Fruit fly (Drosophila melanogaster) whole organism, pupa: ENCODE measurements around the gene fws.

Source experiments
- CG10348 ChIP-seq: fragments of 200-800 bp; sonication (Bioruptor generic); IDR thresholded peaks from 2 replicates; pipeline ENCODE4 v1.3.6; 2022; ENCODE audit warnings: missing biosample characterization, missing genetic modification characterization
- CG12605 ChIP-seq: fragments of 200-800 bp; sonication (Bioruptor generic); IDR thresholded peaks from 2 replicates; pipeline ENCODE4 v1.3.6; 2022; ENCODE audit warnings: missing biosample characterization, missing genetic modification characterization
- CG13204 ChIP-seq: fragments of 200-800 bp; sonication (Bioruptor generic); optimal IDR thresholded peaks from 2 replicates; lab custom pipeline; 2018; ENCODE audit warnings: missing biosample characterization, mild to moderate bottlenecking, missing genetic modification characterization, moderate library complexity
- CG14655 ChIP-seq: fragments of 200-800 bp; sonication (Bioruptor generic); optimal IDR thresholded peaks from 3 replicates; lab custom pipeline; 2017; ENCODE audit warnings: mild to moderate bottlenecking, missing biosample characterization, missing genetic modification reagents, missing genetic modification characterization
- CG15710 ChIP-seq: fragments of 200-800 bp; sonication (Bioruptor generic); optimal IDR thresholded peaks from 2 replicates; lab custom pipeline; 2018; ENCODE audit warnings: missing biosample characterization, mild to moderate bottlenecking, missing genetic modification characterization, moderate library complexity
- CG17806 ChIP-seq: fragments of 200-800 bp; sonication (Bioruptor generic); optimal IDR thresholded peaks from 2 replicates; lab custom pipeline; 2018; ENCODE audit warnings: missing biosample characterization, mild to moderate bottlenecking, missing genetic modification characterization, moderate library complexity
- CG32121 ChIP-seq: fragments of 200-800 bp; sonication (Bioruptor generic); IDR thresholded peaks from 2 replicates; pipeline ENCODE4 v1.3.6; 2022; ENCODE audit warnings: missing biosample characterization, missing genetic modification characterization
- CG34367 ChIP-seq: fragments of 200-800 bp; sonication (Bioruptor generic); optimal IDR thresholded peaks from 2 replicates; lab custom pipeline; 2018; ENCODE audit warnings: missing biosample characterization, mild to moderate bottlenecking, missing genetic modification characterization
- CG4496 ChIP-seq: fragments of 200-800 bp; sonication (Bioruptor generic); IDR thresholded peaks from 3 replicates; pipeline ENCODE4 v1.3.6; 2022; ENCODE audit warnings: missing biosample characterization, missing genetic modification characterization
- CG8159 ChIP-seq: fragments of 200-800 bp; sonication (Bioruptor generic); optimal IDR thresholded peaks from 3 replicates; lab custom pipeline; 2018; ENCODE audit warnings: missing biosample characterization, mild to moderate bottlenecking, missing genetic modification characterization, moderate library complexity
- CG8301 ChIP-seq: fragments of 200-800 bp; sonication (Bioruptor generic); optimal IDR thresholded peaks from 2 replicates; lab custom pipeline; 2018; ENCODE audit warnings: missing biosample characterization, mild to moderate bottlenecking, missing genetic modification characterization
- CG9948 ChIP-seq: fragments of 200-800 bp; sonication (Bioruptor generic); optimal IDR thresholded peaks from 2 replicates; lab custom pipeline; 2018; ENCODE audit warnings: missing biosample characterization, mild to moderate bottlenecking, missing genetic modification characterization, moderate library complexity
- D1 ChIP-seq: fragments of 200-800 bp; sonication (Bioruptor generic); optimal IDR thresholded peaks from 2 replicates; lab custom pipeline; 2018; ENCODE audit warnings: missing biosample characterization, mild to moderate bottlenecking, missing genetic modification characterization, moderate library complexity
- EcR ChIP-seq: fragments of 200-800 bp; sonication (Bioruptor generic); optimal IDR thresholded peaks from 3 replicates; lab custom pipeline; 2019; ENCODE audit warnings: missing biosample characterization, missing genetic modification characterization, mild to moderate bottlenecking, moderate library complexity, missing genetic modification reagents
- Ets98B ChIP-seq: fragments of 200-800 bp; sonication (Bioruptor generic); IDR thresholded peaks from 2 replicates; pipeline ENCODE4 v1.3.6; 2022; ENCODE audit warnings: missing biosample characterization, missing genetic modification characterization
- Pif1A ChIP-seq: fragments of 200-800 bp; sonication (Bioruptor generic); optimal IDR thresholded peaks from 3 replicates; lab custom pipeline; 2016; ENCODE audit warnings: missing biosample characterization, missing genetic modification characterization
- Pif1B ChIP-seq: fragments of 200-800 bp; sonication (Bioruptor generic); optimal IDR thresholded peaks from 3 replicates; lab custom pipeline; 2016; ENCODE audit warnings: missing biosample characterization, missing genetic modification characterization
- Snoo ChIP-seq: fragments of 200-800 bp; sonication (Bioruptor generic); optimal IDR thresholded peaks from 3 replicates; lab custom pipeline; 2017; ENCODE audit warnings: missing biosample characterization, mild to moderate bottlenecking, missing genetic modification characterization, inconsistent platforms
- fd96Ca ChIP-seq: fragments of 200-800 bp; sonication (Bioruptor generic); IDR thresholded peaks from 3 replicates; pipeline ENCODE4 v1.3.6; 2022; ENCODE audit warnings: missing biosample characterization, missing genetic modification characterization
- gl ChIP-seq: fragments of 200-800 bp; sonication (Bioruptor generic); optimal IDR thresholded peaks from 2 replicates; lab custom pipeline; 2018; ENCODE audit warnings: missing biosample characterization, mild to moderate bottlenecking, missing genetic modification characterization
- rn ChIP-seq: fragments of 200-800 bp; sonication (Bioruptor generic); IDR thresholded peaks from 2 replicates; pipeline ENCODE4 v1.3.6; 2022; ENCODE audit warnings: missing biosample characterization, missing genetic modification characterization

fws gene

DNA sequence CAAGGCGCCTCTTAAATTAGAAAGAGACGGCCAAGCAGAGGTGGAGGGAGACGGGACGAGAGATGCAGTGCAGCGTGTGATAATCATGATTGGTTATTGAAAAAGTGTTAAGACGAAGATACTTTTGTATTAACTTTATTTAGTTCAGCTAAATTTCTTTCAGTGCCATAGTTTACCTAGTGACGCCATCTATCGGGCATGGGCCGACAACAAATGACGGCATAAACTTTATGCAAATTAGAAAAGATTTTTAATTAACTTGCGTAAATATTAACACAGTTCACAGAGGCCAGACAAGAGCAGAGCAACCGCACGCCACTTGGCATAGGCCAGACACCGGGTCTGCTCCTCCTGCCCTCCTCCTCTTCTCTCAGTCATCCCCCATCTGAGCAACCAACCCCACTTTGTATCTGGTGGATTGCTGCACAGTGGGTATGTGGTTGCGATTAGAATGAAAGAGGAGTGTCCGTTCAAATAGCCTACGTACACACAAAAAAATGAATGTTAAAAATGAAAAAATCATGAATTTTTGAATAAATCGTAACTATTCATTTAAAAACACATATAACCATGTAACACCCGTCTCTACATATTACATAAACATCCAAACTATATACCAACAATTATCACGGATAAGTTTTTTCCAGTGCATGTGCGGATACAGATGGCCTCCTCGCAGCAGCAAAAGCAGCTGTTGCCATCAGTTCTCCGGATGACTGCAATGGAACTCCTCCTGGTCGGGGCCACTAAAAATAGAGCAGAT, 14.7 kb downstream of the fws start:
- TF ChIP-seq Snoo (tag; lab: Kevin White, UChicago), result peak; percentile 26
- peak; percentile 82 for TF ChIP-seq CG8159 (tag; lab: Kevin White, UChicago)
- TF ChIP-seq CG14655 (GFP tag; lab: Kevin White, UChicago), result peak; percentile 87
- peak; percentile 87 for TF ChIP-seq CG4496 (GFP tag; lab: Robert Waterston, UW)
- TF ChIP-seq fd96Ca (GFP tag; lab: Robert Waterston, UW), result peak; percentile 70; the same call in 2 of the 3 replicates
- peak; percentile 79; the same call in 1 of the 2 replicates for TF ChIP-seq CG12605 (GFP tag; lab: Robert Waterston, UW)
- TF ChIP-seq CG32121 (GFP tag; lab: Robert Waterston, UW), result peak; percentile 80
- peak; percentile 81 for TF ChIP-seq Pif1A (GFP tag; lab: Kevin White, UChicago)
- TF ChIP-seq Ets98B, result peak; percentile 86; the same call in 1 of the 2 replicates
- peak; percentile 61 for TF ChIP-seq gl (tag; lab: Kevin White, UChicago)
- TF ChIP-seq CG15710 (tag; lab: Kevin White, UChicago), result peak; percentile 77
- peak; percentile 83 for TF ChIP-seq CG9948
- no peak for TF ChIP-seq EcR (GFP tag; lab: Kevin White, UChicago)
- TF ChIP-seq Pif1B (GFP tag; lab: Kevin White, UChicago), result peak; percentile 65
- peak; percentile 82 for TF ChIP-seq CG34367 (tag; lab: Kevin White, UChicago)
- peak; percentile 88 for TF ChIP-seq CG8301 (tag; lab: Kevin White, UChicago)
- TF ChIP-seq CG10348 (GFP tag; lab: Robert Waterston, UW), result peak; percentile 48; the same call in 1 of the 2 replicates
- peak; percentile 53 for TF ChIP-seq D1
- TF ChIP-seq rn, result peak; percentile 40; the same call in 1 of the 2 replicates
- no peak for TF ChIP-seq CG13204
- peak; percentile 81 for TF ChIP-seq CG17806 (tag; lab: Kevin White, UChicago)

DNA sequence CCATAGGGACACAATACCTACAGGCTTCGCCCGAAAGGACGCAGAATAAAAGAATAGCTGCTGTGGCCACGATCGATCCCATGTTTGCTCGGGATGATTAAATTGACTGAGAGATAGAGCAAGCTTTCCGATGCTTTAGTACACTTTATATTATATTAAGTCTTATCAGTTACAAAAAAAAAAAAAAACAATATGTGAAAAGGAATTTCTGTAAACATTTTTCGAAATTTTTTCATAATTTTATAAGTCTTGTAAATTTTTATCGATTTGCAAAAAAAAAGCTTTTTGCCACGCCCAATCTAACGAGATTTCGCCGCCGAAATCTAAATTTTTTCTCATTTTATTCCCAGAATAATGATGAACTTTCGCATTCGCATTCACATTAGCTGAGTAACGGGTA, 22.9 kb downstream of the fws start, which contains the start of gene CG18563:
TSS of gene CG18563 (minus strand) at position 101 of the 400 bp plus-strand sequence.
- TF ChIP-seq CG4496 (GFP tag; lab: Robert Waterston, UW) (no peak), CG15710 (tag; lab: Kevin White, UChicago) (no peak), CG17806 (tag; lab: Kevin White, UChicago) (no peak), CG9948 (no peak), CG14655 (GFP tag; lab: Kevin White, UChicago) (no peak), rn (no peak), CG34367 (tag; lab: Kevin White, UChicago) (no peak), CG8159 (tag; lab: Kevin White, UChicago) (no peak), D1 (no peak), Pif1A (GFP tag; lab: Kevin White, UChicago) (no peak), Pif1B (GFP tag; lab: Kevin White, UChicago) (no peak), fd96Ca (GFP tag; lab: Robert Waterston, UW) (no peak), CG13204 (no peak), CG8301 (tag; lab: Kevin White, UChicago) (no peak), Snoo (tag; lab: Kevin White, UChicago) (no peak), CG12605 (GFP tag; lab: Robert Waterston, UW) (no peak), EcR (GFP tag; lab: Kevin White, UChicago) (no peak), Ets98B (no peak), gl (tag; lab: Kevin White, UChicago) (no peak)

DNA sequence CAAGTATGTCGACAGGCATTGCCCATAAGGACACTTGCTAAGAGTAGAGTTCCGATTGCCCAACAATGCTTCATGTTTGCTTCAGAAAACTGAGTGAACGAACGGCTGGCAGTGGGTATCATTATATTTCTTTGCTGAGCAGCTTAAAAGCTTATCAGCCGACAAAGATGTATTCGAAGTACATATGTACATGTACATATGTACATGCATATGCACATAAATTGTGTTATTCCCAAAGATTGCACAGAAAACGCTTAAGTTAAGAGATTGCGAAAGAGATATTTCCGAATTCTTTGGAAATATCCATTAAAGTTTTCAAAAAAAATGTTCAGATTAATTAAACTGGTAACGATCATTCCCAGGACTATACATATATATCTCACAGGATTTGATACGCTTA, 25.0 kb downstream of the fws start, which contains the start of gene SPH93:
TSS of gene SPH93 (minus strand) at position 101 of the 400 bp plus-strand sequence.
- no peak for TF ChIP-seq CG10348 (GFP tag; lab: Robert Waterston, UW)
- no peak for TF ChIP-seq CG13204
- TF ChIP-seq D1, result no peak
- no peak for TF ChIP-seq CG4496 (GFP tag; lab: Robert Waterston, UW)
- no peak for TF ChIP-seq CG8159 (tag; lab: Kevin White, UChicago)
- TF ChIP-seq CG15710 (tag; lab: Kevin White, UChicago), result no peak

DNA sequence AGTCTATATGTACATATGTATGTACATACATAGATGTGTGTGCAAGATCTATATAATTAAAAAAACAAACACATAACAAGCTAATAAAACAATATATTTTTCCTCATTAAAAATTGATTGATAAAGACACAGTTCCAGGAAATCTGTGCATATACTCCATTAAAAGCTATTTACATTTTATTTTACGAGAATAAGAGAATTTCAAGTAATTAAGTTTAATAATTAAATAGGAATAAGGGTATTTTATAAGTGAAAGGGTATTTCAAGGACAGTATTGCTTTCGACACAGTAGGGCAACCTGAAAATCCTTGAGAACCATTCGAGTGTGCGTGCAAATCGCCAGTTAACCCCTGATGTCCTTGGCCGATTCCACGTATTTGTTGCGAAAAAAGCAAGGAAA, 28.2 kb downstream of the fws start, which contains the start of gene CG5050:
TSS of gene CG5050 (plus strand) at position 301 of the 400 bp plus-strand sequence.
- TF ChIP-seq CG9948, result no peak
- no peak for TF ChIP-seq CG13204
- no peak for TF ChIP-seq fd96Ca (GFP tag; lab: Robert Waterston, UW)
- no peak for TF ChIP-seq gl (tag; lab: Kevin White, UChicago)
- TF ChIP-seq CG17806 (tag; lab: Kevin White, UChicago), result no peak
- TF ChIP-seq CG15710 (tag; lab: Kevin White, UChicago), result no peak
- no peak for TF ChIP-seq CG34367 (tag; lab: Kevin White, UChicago)
- no peak for TF ChIP-seq CG32121 (GFP tag; lab: Robert Waterston, UW)
- TF ChIP-seq Pif1B (GFP tag; lab: Kevin White, UChicago), result no peak
- no peak for TF ChIP-seq CG8301 (tag; lab: Kevin White, UChicago)

DNA sequence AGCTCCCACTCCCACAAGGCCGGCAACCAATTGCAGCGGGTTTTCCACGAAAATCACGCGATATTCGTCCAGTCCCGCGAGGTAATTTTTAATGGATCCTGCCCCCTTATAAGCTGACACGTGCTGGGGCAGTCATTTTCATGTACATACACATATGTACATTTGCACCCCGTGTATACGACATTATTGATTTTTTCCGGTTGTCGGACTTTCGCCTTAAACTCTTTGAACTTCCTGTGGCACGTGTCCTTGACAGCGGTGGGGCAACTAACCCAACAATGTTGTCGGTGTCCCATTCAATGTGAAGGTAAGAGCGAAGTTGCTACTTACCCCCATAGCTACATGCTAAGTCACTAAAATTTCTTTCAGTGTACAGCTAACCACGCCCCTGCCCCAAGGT, 28.7 kb downstream of the fws start:
- no peak for TF ChIP-seq CG34367 (tag; lab: Kevin White, UChicago)
- no peak for TF ChIP-seq CG14655 (GFP tag; lab: Kevin White, UChicago)
- no peak for TF ChIP-seq CG17806 (tag; lab: Kevin White, UChicago)
- TF ChIP-seq gl (tag; lab: Kevin White, UChicago), result no peak
- TF ChIP-seq CG13204, result no peak
- TF ChIP-seq CG15710 (tag; lab: Kevin White, UChicago), result no peak
- no peak for TF ChIP-seq CG10348 (GFP tag; lab: Robert Waterston, UW)
- no peak for TF ChIP-seq EcR (GFP tag; lab: Kevin White, UChicago)
- no peak for TF ChIP-seq Pif1A (GFP tag; lab: Kevin White, UChicago)
- no peak for TF ChIP-seq fd96Ca (GFP tag; lab: Robert Waterston, UW)
- TF ChIP-seq CG12605 (GFP tag; lab: Robert Waterston, UW), result no peak
- no peak for TF ChIP-seq D1
- TF ChIP-seq rn, result no peak
- TF ChIP-seq CG8301 (tag; lab: Kevin White, UChicago), result no peak
- no peak for TF ChIP-seq CG9948
- TF ChIP-seq Ets98B, result no peak
- TF ChIP-seq CG4496 (GFP tag; lab: Robert Waterston, UW), result no peak
- no peak for TF ChIP-seq CG8159 (tag; lab: Kevin White, UChicago)
- no peak for TF ChIP-seq CG32121 (GFP tag; lab: Robert Waterston, UW)
- TF ChIP-seq, all 21 proteins: peak for 0
